Worm (Caenorhabditis elegans) whole organism, mixed stage, embryonic: ENCODE data around the gene F20B6.6.
A peak's percentile ranks its signal among the peaks of the same experiment; 100 is the strongest.

Source experiments
- cnd-1 ChIP-seq: fragments of 200-800 bp; sonication (Bioruptor generic); optimal IDR thresholded peaks from 2 replicates; lab custom pipeline; 2018; ENCODE audit warnings: mild to moderate bottlenecking, missing genetic modification characterization, missing compliant biosample characterization
- elt-1 ChIP-seq: sonication (generic microtip); optimal IDR thresholded peaks from 2 replicates; lab custom pipeline; 2017; ENCODE audit warnings: missing genetic modification characterization, mild to moderate bottlenecking, missing compliant biosample characterization, antibody characterized with exemption, moderate library complexity, borderline replicate concordance; ENCODE audit not compliant: insufficient read depth
- elt-3 ChIP-seq: fragments of 150-350 bp; optimal IDR thresholded peaks from 2 replicates; lab custom pipeline; 2014; ENCODE audit warnings: missing biosample characterization, missing genetic modification characterization
- lin-13 ChIP-seq: fragments of 150-350 bp; optimal IDR thresholded peaks from 2 replicates; lab custom pipeline; 2014; ENCODE audit warnings: missing biosample characterization, missing genetic modification characterization
- mab-5 ChIP-seq: fragments of 150-350 bp; optimal IDR thresholded peaks from 2 replicates; lab custom pipeline; 2014; ENCODE audit warnings: missing biosample characterization, missing genetic modification characterization
- mep-1 ChIP-seq: fragments of 150-350 bp; optimal IDR thresholded peaks from 2 replicates; lab custom pipeline; 2017; ENCODE audit warnings: missing biosample characterization, missing genetic modification reagents, missing genetic modification characterization, inconsistent platforms
- nhr-12 ChIP-seq: fragments of 150-350 bp; optimal IDR thresholded peaks from 2 replicates; lab custom pipeline; 2014; ENCODE audit warnings: missing biosample characterization, missing genetic modification characterization
- nhr-237 ChIP-seq: fragments of 150-350 bp; optimal IDR thresholded peaks from 2 replicates; lab custom pipeline; 2014; ENCODE audit warnings: missing biosample characterization, missing genetic modification characterization
- nhr-28 ChIP-seq: fragments of 150-350 bp; optimal IDR thresholded peaks from 2 replicates; lab custom pipeline; 2014; ENCODE audit warnings: missing biosample characterization, missing genetic modification characterization
- pha-4 ChIP-seq: fragments of 150-350 bp; optimal IDR thresholded peaks from 2 replicates; lab custom pipeline; 2018; ENCODE audit warnings: missing biosample characterization, missing genetic modification reagents, missing genetic modification characterization
- sem-2 ChIP-seq: fragments of 200-800 bp; sonication (Bioruptor generic); optimal IDR thresholded peaks from 2 replicates; lab custom pipeline; 2018; ENCODE audit warnings: mild to moderate bottlenecking, missing genetic modification characterization, missing compliant biosample characterization
- snpc-4 ChIP-seq: fragments of 150-350 bp; optimal IDR thresholded peaks from 2 replicates; lab custom pipeline; 2014; ENCODE audit warnings: missing biosample characterization, missing genetic modification characterization
- unc-62 ChIP-seq: fragments of 150-350 bp; optimal IDR thresholded peaks from 2 replicates; lab custom pipeline; 2014; ENCODE audit warnings: missing biosample characterization, missing genetic modification reagents, missing genetic modification characterization

DNA sequence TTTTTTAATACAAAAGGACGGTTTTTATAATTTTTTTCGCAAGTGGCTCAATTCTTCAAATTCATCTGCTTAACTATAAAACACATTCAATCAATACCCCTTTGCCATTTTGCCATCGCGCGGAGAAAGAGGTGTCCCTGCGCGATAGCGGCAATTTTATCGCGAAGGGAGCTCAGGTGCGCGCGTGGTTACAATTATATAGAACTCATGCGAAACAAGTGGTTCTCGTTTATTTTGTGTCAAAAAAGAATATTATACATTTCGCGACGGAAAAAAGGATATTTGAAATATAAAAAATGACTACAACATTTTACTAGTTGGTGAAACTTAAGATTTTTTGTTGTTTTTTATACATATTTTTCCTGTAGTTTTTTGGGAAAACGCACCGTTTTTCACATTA is 7.1 kb upstream of the F20B6.6 start:
- peak; percentile 71 for TF ChIP-seq nhr-28 (tag; lab: Kevin White, UChicago)
- peak; percentile 92 for TF ChIP-seq cnd-1 (tag; lab: Kevin White, UChicago)
- peak; percentile 90 for TF ChIP-seq mab-5 (tag; lab: Kevin White, UChicago)
- peak; percentile 86 for TF ChIP-seq lin-13 (tag; lab: Kevin White, UChicago)
- TF ChIP-seq nhr-237 (tag; lab: Kevin White, UChicago): peak; percentile 99
- peak; percentile 90 for TF ChIP-seq unc-62
- TF ChIP-seq sem-2 (GFP tag; lab: Kevin White, UChicago): no peak
- no peak for TF ChIP-seq snpc-4 (tag; lab: Kevin White, UChicago)
- TF ChIP-seq elt-3 (tag; lab: Kevin White, UChicago): peak; percentile 94
- peak; percentile 96 for TF ChIP-seq pha-4 (tag; lab: Kevin White, UChicago)
- peak; percentile 2 for TF ChIP-seq elt-1 (tag; lab: Kevin White, UChicago)
- peak; percentile 98 for TF ChIP-seq nhr-12 (tag; lab: Kevin White, UChicago)
- TF ChIP-seq mep-1: peak; percentile 98
